Fruit fly (Drosophila melanogaster): ENCODE results near the gene AP-1gamma.

AP-1gamma gene

DNA sequence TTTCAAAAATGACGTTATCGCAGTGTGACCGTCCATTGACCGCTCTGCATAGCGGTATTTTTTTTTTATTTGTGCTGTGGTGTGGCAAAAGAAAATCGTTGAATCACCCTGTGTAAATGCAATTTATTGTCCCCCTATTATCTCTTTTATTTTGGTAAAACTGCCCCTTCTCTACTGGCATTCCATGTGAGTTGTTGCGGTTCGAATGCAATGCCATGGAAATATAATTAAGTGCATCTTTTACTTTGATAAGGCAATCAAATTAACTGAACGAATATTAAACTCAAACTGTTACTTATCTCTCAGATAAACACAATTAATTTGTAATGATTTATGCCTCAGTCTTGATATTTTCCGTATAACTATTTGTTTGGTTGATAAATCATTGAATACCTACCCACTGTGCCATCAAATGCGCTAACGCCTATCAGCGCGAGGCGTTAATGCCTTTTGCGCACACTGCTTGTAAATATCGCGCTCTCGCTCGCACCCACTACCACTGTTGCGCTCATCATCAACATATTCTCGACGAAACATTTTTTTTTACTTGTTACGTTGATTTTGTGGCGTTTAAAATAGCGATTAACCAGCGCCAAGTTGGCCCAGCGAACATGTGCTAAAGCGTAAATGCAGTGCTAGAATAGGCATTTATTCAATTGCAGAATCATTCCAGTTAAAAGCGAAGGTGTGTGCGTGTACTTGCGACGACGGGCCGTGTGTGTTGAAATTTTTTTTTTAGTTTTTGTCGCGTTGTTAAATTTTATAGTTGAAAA lies 767 bp downstream of the AP-1gamma start (continued):
- TF ChIP-seq NC2α (GFP tag; optimal IDR thresholded peaks at IDR 0.05) (no peak), HLH4C (GFP tag; IDR thresholded peaks at IDR 0.05; ENCODE audit: partially characterized antibody) (no peak), Dad (GFP tag; optimal IDR thresholded peaks at IDR 0.05) (peak; percentile 36), ash1 (GFP tag; optimal IDR thresholded peaks at IDR 0.05) (no peak), abd-A (tag; optimal IDR thresholded peaks at IDR 0.05) (no peak), CG12769 (tag; optimal IDR thresholded peaks at IDR 0.05) (no peak), zf30C (GFP tag; optimal IDR thresholded peaks at IDR 0.05) (no peak), CG4360 (GFP tag; IDR thresholded peaks at IDR 0.05) (no peak), Dip2 (GFP tag; IDR thresholded peaks at IDR 0.05) (no peak), Xbp1 (GFP tag; optimal IDR thresholded peaks at IDR 0.05) (peak; percentile 61), aop (GFP tag; IDR thresholded peaks at IDR 0.05) (no peak), CG17912 (GFP tag; optimal IDR thresholded peaks at IDR 0.05) (no peak), Bgb (GFP tag; IDR thresholded peaks at IDR 0.05; ENCODE audit: partially characterized antibody) (no peak), Mes4 (GFP tag; optimal IDR thresholded peaks at IDR 0.05) (no peak), Eip74EF (GFP tag; optimal IDR thresholded peaks at IDR 0.05) (peak in 1 of 2 experiments; percentile 1), CG34422 (GFP tag; IDR thresholded peaks at IDR 0.05) (0 out of 3 replicates have a peak, but pooled peaks have one; percentile 41), CG13624 (GFP tag; optimal IDR thresholded peaks at IDR 0.05) (peak; percentile 64), Oaz (GFP tag; IDR thresholded peaks at IDR 0.05) (no peak), CG16813 (GFP tag; IDR thresholded peaks at IDR 0.05; ENCODE audit: partially characterized antibody) (0 out of 3 replicates have a peak, but pooled peaks have one; percentile 15), tna (GFP tag; IDR thresholded peaks at IDR 0.05; ENCODE audit: partially characterized antibody) (no peak), Sry-β (GFP tag; optimal IDR thresholded peaks at IDR 0.05) (no peak), cad (GFP tag; optimal IDR thresholded peaks at IDR 0.05) (no peak), Spps (tag; optimal IDR thresholded peaks at IDR 0.05) (peak; percentile 12), sr (GFP tag; IDR thresholded peaks at IDR 0.05) (no peak), Adf1 (GFP tag; IDR thresholded peaks at IDR 0.05) (no peak), Atf-2 (GFP tag; optimal IDR thresholded peaks at IDR 0.05) (peak; percentile 28), CG7839 (tag; optimal IDR thresholded peaks at IDR 0.05) (peak; percentile 69), pros (GFP tag; optimal IDR thresholded peaks at IDR 0.05) (no peak), Deaf1 (tag; optimal IDR thresholded peaks at IDR 0.05) (no peak), CG4328 (GFP tag; optimal IDR thresholded peaks at IDR 0.05) (no peak), CG15601 (tag; optimal IDR thresholded peaks at IDR 0.05) (peak; percentile 31), Sry-δ (GFP tag; optimal IDR thresholded peaks at IDR 0.05) (peak; percentile 38), Nf-YC (tag; optimal IDR thresholded peaks at IDR 0.05) (peak; percentile 36), esg (GFP tag; conservative IDR thresholded peaks at IDR 0.05) (0 out of 2 replicates have a peak, but pooled peaks have one; percentile 32), Hand (GFP tag; optimal IDR thresholded peaks at IDR 0.05) (no peak), sob (GFP tag; IDR thresholded peaks at IDR 0.05) (peak; percentile 38; the same call in 1 of the 2 replicates), sd (tag; optimal IDR thresholded peaks at IDR 0.05) (no peak), gt (GFP tag; IDR thresholded peaks at IDR 0.05) (no peak), jumu (GFP tag; optimal IDR thresholded peaks at IDR 0.05) (peak; percentile 45), bcd (GFP tag; optimal IDR thresholded peaks at IDR 0.05) (peak; percentile 55), CG11093 (GFP tag; IDR thresholded peaks at IDR 0.05) (0 out of 3 replicates have a peak, but pooled peaks have one; percentile 28), CG12659 (GFP tag; optimal IDR thresholded peaks at IDR 0.05) (peak; percentile 68), GATAe (GFP tag; conservative IDR thresholded peaks at IDR 0.05) (no peak), CTCF (GFP tag; optimal IDR thresholded peaks at IDR 0.05) (no peak), H15 (GFP tag; IDR thresholded peaks at IDR 0.05) (no peak), CG15696 (tag; optimal IDR thresholded peaks at IDR 0.05) (peak; percentile 35), fd64A (GFP tag; optimal IDR thresholded peaks at IDR 0.05) (no peak), eve (GFP tag; optimal IDR thresholded peaks at IDR 0.05) (no peak), CG9215 (GFP tag; IDR thresholded peaks at IDR 0.05) (peak; percentile 44), Ets65A (GFP tag) (peak; percentile 54)
